Fruit fly (Drosophila melanogaster) whole organism, embryonic: Measurements from ENCODE around the gene Shmt.

ENCODE experiments used
- BEAF-32 ChIP-seq: fragments of 200-800 bp; sonication (Bioruptor generic); optimal IDR thresholded peaks from 3 replicates; lab custom pipeline; 2017; ENCODE audit warnings: missing biosample characterization, missing genetic modification characterization, mild to moderate bottlenecking, moderate library complexity, missing genetic modification reagents
- Blimp-1 ChIP-seq: fragments of 200-800 bp; sonication (Bioruptor generic); optimal IDR thresholded peaks from 3 replicates; lab custom pipeline; 2018; ENCODE audit warnings: missing biosample characterization, missing genetic modification characterization, mild to moderate bottlenecking, moderate library complexity, missing genetic modification reagents
- CG10267 ChIP-seq: fragments of 200-800 bp; sonication (Bioruptor generic); optimal IDR thresholded peaks from 2 replicates; lab custom pipeline; 2018; ENCODE audit warnings: missing biosample characterization, mild to moderate bottlenecking, missing genetic modification characterization, moderate library complexity
- CG12942 ChIP-seq: fragments of 200-800 bp; sonication (Bioruptor generic); optimal IDR thresholded peaks from 3 replicates; lab custom pipeline; 2016; ENCODE audit warnings: missing biosample characterization, missing genetic modification characterization
- CG13287 ChIP-seq: fragments of 200-800 bp; sonication (Bioruptor generic); IDR thresholded peaks from 2 replicates; pipeline ENCODE4 v1.3.6; 2022; ENCODE audit warnings: missing biosample characterization, missing genetic modification characterization; ENCODE audit not compliant: partially characterized antibody
- CG13296 ChIP-seq: fragments of 200-800 bp; sonication (Bioruptor generic); optimal IDR thresholded peaks from 3 replicates; lab custom pipeline; 2018; ENCODE audit warnings: missing biosample characterization, mild to moderate bottlenecking, missing genetic modification characterization
- CG14050 ChIP-seq: fragments of 200-800 bp; sonication (Bioruptor generic); IDR thresholded peaks from 3 replicates; pipeline ENCODE4 v1.3.6; 2022; ENCODE audit warnings: missing biosample characterization, missing genetic modification characterization
- CG14710 ChIP-seq: fragments of 200-800 bp; sonication (Bioruptor generic); optimal IDR thresholded peaks from 3 replicates; lab custom pipeline; 2019; ENCODE audit warnings: missing biosample characterization, mild to moderate bottlenecking, missing genetic modification characterization, moderate library complexity
- CG15073 ChIP-seq: fragments of 200-800 bp; sonication (Bioruptor generic); optimal IDR thresholded peaks from 2 replicates; lab custom pipeline; 2016; ENCODE audit warnings: missing biosample characterization, missing genetic modification characterization
- CG15514 ChIP-seq: fragments of 200-800 bp; sonication (Bioruptor generic); optimal IDR thresholded peaks from 3 replicates; lab custom pipeline; 2017; ENCODE audit warnings: missing biosample characterization, missing genetic modification characterization, mild to moderate bottlenecking, moderate library complexity, missing genetic modification reagents
- CG18476 ChIP-seq: fragments of 200-800 bp; sonication (Bioruptor generic); optimal IDR thresholded peaks from 2 replicates; lab custom pipeline; 2016; ENCODE audit warnings: missing biosample characterization, mild to moderate bottlenecking, missing genetic modification characterization
- CG2116 ChIP-seq: fragments of 200-800 bp; sonication (Bioruptor generic); optimal IDR thresholded peaks from 3 replicates; lab custom pipeline; 2018; ENCODE audit warnings: missing biosample characterization, mild to moderate bottlenecking, missing genetic modification characterization
- CG2129 ChIP-seq: fragments of 200-800 bp; sonication (Bioruptor generic); IDR thresholded peaks from 2 replicates; pipeline ENCODE4 v1.3.6; 2022; ENCODE audit warnings: missing biosample characterization, missing genetic modification characterization; ENCODE audit not compliant: partially characterized antibody
- CG30020 ChIP-seq: fragments of 200-800 bp; optimal IDR thresholded peaks from 2 replicates; lab custom pipeline; 2019; ENCODE audit warnings: missing biosample characterization, mild to moderate bottlenecking, missing genetic modification characterization, moderate library complexity
- CG31388 ChIP-seq: fragments of 200-800 bp; sonication (Bioruptor generic); optimal IDR thresholded peaks from 2 replicates; lab custom pipeline; 2016; ENCODE audit warnings: missing biosample characterization, missing genetic modification characterization
- CG34224 ChIP-seq: fragments of 200-800 bp; sonication (Bioruptor generic); IDR thresholded peaks from 3 replicates; pipeline ENCODE4 v1.3.6; 2022; ENCODE audit warnings: missing biosample characterization, missing genetic modification characterization; ENCODE audit not compliant: partially characterized antibody
- CG3995 ChIP-seq: fragments of 200-800 bp; sonication (Bioruptor generic); optimal IDR thresholded peaks from 3 replicates; lab custom pipeline; 2016; ENCODE audit warnings: missing biosample characterization, missing genetic modification characterization
- CG4617 ChIP-seq: fragments of 200-800 bp; sonication (Bioruptor generic); optimal IDR thresholded peaks from 3 replicates; lab custom pipeline; 2016; ENCODE audit warnings: missing biosample characterization, missing genetic modification characterization, borderline replicate concordance
- CG6791 ChIP-seq: fragments of 200-800 bp; sonication (Bioruptor generic); IDR thresholded peaks from 3 replicates; pipeline ENCODE4 v1.3.6; 2022; ENCODE audit warnings: missing biosample characterization, missing genetic modification characterization; ENCODE audit not compliant: partially characterized antibody
- CG9797 ChIP-seq: fragments of 200-800 bp; sonication (Bioruptor generic); optimal IDR thresholded peaks from 3 replicates; lab custom pipeline; 2018; ENCODE audit warnings: missing biosample characterization, mild to moderate bottlenecking, missing genetic modification characterization
- CG9876 ChIP-seq: fragments of 200-800 bp; sonication (Bioruptor generic); optimal IDR thresholded peaks from 2 replicates; lab custom pipeline; 2016; ENCODE audit warnings: missing biosample characterization, missing genetic modification characterization
- CrebB ChIP-seq: fragments of 200-800 bp; sonication (Bioruptor generic); optimal IDR thresholded peaks from 3 replicates; lab custom pipeline; 2018; ENCODE audit warnings: missing biosample characterization, mild to moderate bottlenecking, missing genetic modification characterization
- Dad ChIP-seq: fragments of 200-800 bp; sonication (Bioruptor generic); optimal IDR thresholded peaks from 3 replicates; lab custom pipeline; 2016; ENCODE audit warnings: missing biosample characterization, missing genetic modification characterization
- Dip3 ChIP-seq: fragments of 200-800 bp; sonication (Bioruptor generic); optimal IDR thresholded peaks from 3 replicates; lab custom pipeline; 2016; ENCODE audit warnings: missing biosample characterization, missing genetic modification characterization
- Ets65A ChIP-seq: fragments of 200-800 bp; sonication (Bioruptor generic); peaks from one replicate; lab custom pipeline; 2016; ENCODE audit warnings: missing biosample characterization, missing genetic modification characterization
- Ets97D ChIP-seq: fragments of 200-800 bp; sonication (Bioruptor generic); optimal IDR thresholded peaks from 3 replicates; lab custom pipeline; 2016; ENCODE audit warnings: missing biosample characterization, missing genetic modification characterization
- Fer1 ChIP-seq: fragments of 200-800 bp; sonication (Bioruptor generic); optimal IDR thresholded peaks from 2 replicates; lab custom pipeline; 2017; ENCODE audit warnings: missing biosample characterization, mild to moderate bottlenecking, missing genetic modification characterization
- HLHmδ ChIP-seq: fragments of 200-800 bp; sonication (Bioruptor generic); optimal IDR thresholded peaks from 2 replicates; lab custom pipeline; 2018; ENCODE audit warnings: missing biosample characterization, mild to moderate bottlenecking, missing genetic modification characterization, moderate library complexity
- MESR4 ChIP-seq: fragments of 200-800 bp; sonication (Bioruptor generic); optimal IDR thresholded peaks from 2 replicates; lab custom pipeline; 2018; ENCODE audit warnings: missing biosample characterization, mild to moderate bottlenecking, missing genetic modification characterization, moderate library complexity
- Mes4 ChIP-seq: fragments of 200-800 bp; sonication (Bioruptor generic); optimal IDR thresholded peaks from 2 replicates; lab custom pipeline; 2016; ENCODE audit warnings: missing biosample characterization, missing genetic modification characterization
- Nf-YC ChIP-seq: fragments of 200-800 bp; optimal IDR thresholded peaks from 3 replicates; lab custom pipeline; 2019; ENCODE audit warnings: missing biosample characterization, mild to moderate bottlenecking, missing genetic modification characterization, moderate library complexity
- Trl ChIP-seq, 3 experiments: fragments of >200 bp in 2 of 3; fragments of 200-800 bp in 1 of 3; sonication (Bioruptor generic) in 1 of 3; optimal IDR thresholded peaks; 2 replicates in 1 of 3; 3 replicates in 2 of 3; lab custom pipeline; 2016 to 2017; ENCODE audit warnings: missing biosample characterization in 1 of 3, missing genetic modification characterization in 1 of 3
- Xbp1 ChIP-seq: fragments of 200-800 bp; sonication (Bioruptor generic); optimal IDR thresholded peaks from 3 replicates; lab custom pipeline; 2016; ENCODE audit warnings: missing biosample characterization, mild to moderate bottlenecking, missing genetic modification characterization
- bbx ChIP-seq: fragments of 200-800 bp; sonication (Bioruptor generic); IDR thresholded peaks from 2 replicates; pipeline ENCODE4 v1.3.6; 2022; ENCODE audit warnings: missing biosample characterization, missing genetic modification characterization; ENCODE audit not compliant: partially characterized antibody
- cas ChIP-seq: fragments of 200-800 bp; sonication (Bioruptor generic); IDR thresholded peaks from 2 replicates; pipeline ENCODE4 v1.3.6; 2022; ENCODE audit warnings: missing biosample characterization, missing genetic modification characterization
- crc ChIP-seq: fragments of 200-800 bp; sonication (Bioruptor generic); optimal IDR thresholded peaks from 2 replicates; lab custom pipeline; 2016; ENCODE audit warnings: missing biosample characterization, missing genetic modification characterization
- crp ChIP-seq, 2 experiments: fragments of 200-800 bp; sonication (Bioruptor generic); optimal IDR thresholded peaks; 2 replicates in 1 of 2; 3 replicates in 1 of 2; lab custom pipeline; 2017; ENCODE audit warnings: missing biosample characterization in 2 of 2, missing genetic modification characterization in 2 of 2, mild to moderate bottlenecking in 1 of 2, moderate library complexity in 1 of 2
- fru ChIP-seq: fragments of >200 bp; optimal IDR thresholded peaks from 2 replicates; lab custom pipeline; 2017
- hkb ChIP-seq, 2 experiments: fragments of 200-800 bp in 1 of 2; fragments of >200 bp in 1 of 2; sonication (Bioruptor generic) in 1 of 2; IDR thresholded peaks in 1 of 2; optimal IDR thresholded peaks in 1 of 2; 2 replicates each; pipeline versions ENCODE4 v1.3.6 to Lab custom; 2017 to 2022; ENCODE audit warnings: missing biosample characterization in 1 of 2, missing genetic modification characterization in 1 of 2
- lbe ChIP-seq: fragments of 200-800 bp; sonication (Bioruptor generic); optimal IDR thresholded peaks from 2 replicates; lab custom pipeline; 2016; ENCODE audit warnings: missing biosample characterization, mild to moderate bottlenecking, missing genetic modification characterization
- maf-S ChIP-seq: fragments of 200-800 bp; sonication (Bioruptor generic); optimal IDR thresholded peaks from 2 replicates; lab custom pipeline; 2016; ENCODE audit warnings: missing biosample characterization, missing genetic modification characterization
- mld ChIP-seq: fragments of 200-800 bp; sonication (Bioruptor generic); IDR thresholded peaks from 3 replicates; pipeline ENCODE4 v1.3.6; 2022; ENCODE audit warnings: missing biosample characterization, missing genetic modification characterization; ENCODE audit not compliant: partially characterized antibody
- nom ChIP-seq: fragments of 200-800 bp; sonication (Bioruptor generic); optimal IDR thresholded peaks from 2 replicates; lab custom pipeline; 2017; ENCODE audit warnings: missing biosample characterization, missing genetic modification characterization, mild to moderate bottlenecking, moderate library complexity, missing genetic modification reagents
- phol ChIP-seq: fragments of 200-800 bp; sonication (Bioruptor generic); optimal IDR thresholded peaks from 3 replicates; lab custom pipeline; 2018; ENCODE audit warnings: missing biosample characterization, mild to moderate bottlenecking, missing genetic modification characterization, moderate library complexity
- pzg ChIP-seq: fragments of 200-800 bp; sonication (Bioruptor generic); optimal IDR thresholded peaks from 3 replicates; lab custom pipeline; 2018; ENCODE audit warnings: missing biosample characterization, mild to moderate bottlenecking, missing genetic modification characterization, moderate library complexity
- sim ChIP-seq: fragments of 200-800 bp; sonication (Bioruptor generic); IDR thresholded peaks from 2 replicates; pipeline ENCODE4 v1.3.6; 2022; ENCODE audit warnings: missing biosample characterization, missing genetic modification characterization
- stwl ChIP-seq: fragments of 200-800 bp; sonication (Bioruptor generic); optimal IDR thresholded peaks from 3 replicates; lab custom pipeline; 2018; ENCODE audit warnings: missing biosample characterization, mild to moderate bottlenecking, missing genetic modification characterization, moderate library complexity
- trh ChIP-seq: fragments of 200-800 bp; sonication (Bioruptor generic); optimal IDR thresholded peaks from 2 replicates; lab custom pipeline; 2016; ENCODE audit warnings: missing biosample characterization, missing genetic modification characterization
- wek ChIP-seq: fragments of 200-800 bp; sonication (Bioruptor generic); optimal IDR thresholded peaks from 3 replicates; lab custom pipeline; 2018; ENCODE audit warnings: missing biosample characterization, mild to moderate bottlenecking, missing genetic modification characterization, moderate library complexity

Gene Shmt

DNA sequence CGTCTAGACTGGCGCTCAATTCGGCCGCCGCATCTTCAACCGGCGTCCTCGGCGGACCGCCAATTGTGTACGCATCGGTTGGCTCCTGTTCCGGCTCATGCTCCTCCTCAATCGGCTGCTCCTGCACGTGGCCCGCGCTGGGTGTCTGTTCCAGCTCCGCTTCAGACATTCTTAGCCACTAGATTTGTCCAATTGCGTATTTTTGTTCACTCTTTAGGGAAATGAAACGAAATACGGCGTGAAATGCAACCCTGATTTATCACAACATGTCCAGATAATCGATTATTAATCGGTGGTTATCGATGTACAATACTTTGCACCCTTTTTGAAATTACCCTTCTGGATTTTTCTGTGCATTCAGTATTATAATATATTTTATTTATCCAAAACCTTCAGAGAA, 40.0 kb downstream of the Shmt start, which contains the start of gene mof:
Gene mof, minus strand, starts transcription at position 270 of the 400 bp plus-strand sequence.
- no peak for TF ChIP-seq Dip3 (GFP tag; lab: Kevin White, UChicago)
- peak; percentile 61 for TF ChIP-seq stwl (tag; lab: Kevin White, UChicago)
- TF ChIP-seq CrebB (tag; lab: Kevin White, UChicago): no peak
- TF ChIP-seq nom: peak; percentile 18
- no peak for TF ChIP-seq CG30020
- TF ChIP-seq Dad (GFP tag; lab: Kevin White, UChicago): no peak
- peak; percentile 97 for TF ChIP-seq CG2116 (GFP tag; lab: Kevin White, UChicago)
- TF ChIP-seq CG13296: no peak
- peak; percentile 38 for TF ChIP-seq phol (tag; lab: Kevin White, UChicago)
- no peak for TF ChIP-seq CG31388
- no peak for TF ChIP-seq CG12942 (GFP tag; lab: Kevin White, UChicago)
- no peak for TF ChIP-seq CG9797 (GFP tag; lab: Kevin White, UChicago)
- TF ChIP-seq pzg (GFP tag; lab: Kevin White, UChicago): peak; percentile 50
- no peak for TF ChIP-seq Mes4 (GFP tag; lab: Kevin White, UChicago)
- peak; percentile 79 for TF ChIP-seq CG6791 (GFP tag; lab: Robert Waterston, UW)
- TF ChIP-seq CG3995 (GFP tag; lab: Kevin White, UChicago): peak; percentile 44
- no peak for TF ChIP-seq wek (GFP tag; lab: Kevin White, UChicago)
- TF ChIP-seq crc (GFP tag; lab: Kevin White, UChicago): no peak
- TF ChIP-seq mld (GFP tag; lab: Robert Waterston, UW): peak; percentile 76; the same call in 2 of the 3 replicates
- no peak for TF ChIP-seq sim (GFP tag; lab: Robert Waterston, UW)
- TF ChIP-seq hkb (optimal IDR thresholded peaks at IDR 0.05; lab: Kevin White, UChicago): no peak
- TF ChIP-seq hkb (GFP tag; IDR thresholded peaks at IDR 0.05; lab: Robert Waterston, UW): no peak
- TF ChIP-seq crp (GFP tag; optimal IDR thresholded peaks at IDR 0.05; lab: Kevin White, UChicago): peak in 1 of 2 experiments; percentile 3
- TF ChIP-seq Ets65A (GFP tag; lab: Kevin White, UChicago): peak; percentile 27
- peak; percentile 62 for TF ChIP-seq BEAF-32
- no peak for TF ChIP-seq Trl (optimal IDR thresholded peaks at IDR 0.05; lab: Kevin White, UChicago)
- no peak for TF ChIP-seq Trl (GFP tag; optimal IDR thresholded peaks at IDR 0.05; lab: Kevin White, UChicago)
- TF ChIP-seq CG14710 (tag; lab: Kevin White, UChicago): peak; percentile 3
- no peak for TF ChIP-seq trh
- TF ChIP-seq Ets97D (GFP tag; lab: Kevin White, UChicago): peak; percentile 25
- no peak for TF ChIP-seq HLHmδ (GFP tag; lab: Kevin White, UChicago)
- peak; percentile 59 for TF ChIP-seq MESR4 (GFP tag; lab: Kevin White, UChicago)
- TF ChIP-seq fru: no peak
- no peak for TF ChIP-seq maf-S (GFP tag; lab: Kevin White, UChicago)
- peak; percentile 85 for TF ChIP-seq CG34224 (GFP tag; lab: Robert Waterston, UW)
- peak; percentile 54 for TF ChIP-seq CG4617 (GFP tag; lab: Kevin White, UChicago)
- peak; percentile 84 for TF ChIP-seq CG13287 (GFP tag; lab: Robert Waterston, UW)
- no peak for TF ChIP-seq Blimp-1 (GFP tag; lab: Kevin White, UChicago)
- TF ChIP-seq cas (GFP tag; lab: Robert Waterston, UW): no peak
- TF ChIP-seq CG18476: no peak
- peak; percentile 46 for TF ChIP-seq CG15514 (GFP tag; lab: Kevin White, UChicago)
- TF ChIP-seq CG15073 (GFP tag; lab: Kevin White, UChicago): no peak
- no peak for TF ChIP-seq CG14050 (GFP tag; lab: Robert Waterston, UW)
- TF ChIP-seq CG9876 (GFP tag; lab: Kevin White, UChicago): no peak
- no peak for TF ChIP-seq CG2129 (GFP tag; lab: Robert Waterston, UW)
- TF ChIP-seq Nf-YC (tag; lab: Kevin White, UChicago): no peak
- no peak for TF ChIP-seq Xbp1
- TF ChIP-seq bbx: peak; percentile 85
- peak; percentile 5 for TF ChIP-seq Fer1 (GFP tag; lab: Kevin White, UChicago)
- no peak for TF ChIP-seq lbe (GFP tag; lab: Kevin White, UChicago)
- TF ChIP-seq CG10267: peak; percentile 35
